Worm (Caenorhabditis elegans): ENCODE data around the gene W04G3.12.

DNA sequence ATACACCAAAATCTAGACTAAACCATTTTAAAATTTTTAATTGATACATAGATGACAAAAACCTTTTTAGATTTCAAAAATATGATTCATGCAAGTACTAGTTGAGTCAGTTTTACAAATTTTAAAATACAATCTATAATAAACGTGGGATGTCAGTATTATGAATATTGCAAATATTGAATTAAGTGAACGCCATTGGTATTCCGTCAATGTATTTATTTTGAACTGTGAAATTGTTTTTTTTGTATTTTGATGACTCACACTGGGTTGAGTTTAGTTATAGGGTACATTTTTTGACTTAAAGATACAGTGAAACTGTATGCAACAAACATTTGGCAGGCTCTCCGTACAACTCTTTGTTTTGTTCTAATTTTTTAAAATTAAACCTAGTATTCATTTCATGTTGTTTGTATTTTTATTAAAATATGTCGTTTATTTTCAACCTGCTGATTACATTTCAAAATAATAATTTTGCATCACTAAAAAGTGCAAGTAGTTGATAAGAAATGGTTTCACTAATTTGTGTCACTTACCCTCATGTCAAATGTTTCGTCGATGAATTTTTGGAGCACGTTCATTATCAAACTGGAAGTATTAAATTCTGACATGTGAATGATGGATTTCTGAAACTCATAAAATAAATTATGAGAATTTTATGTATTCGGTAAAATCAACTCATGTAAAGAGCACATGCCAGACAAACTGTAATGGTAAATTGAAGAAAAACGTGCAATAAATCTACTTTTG lies 28.5 kb upstream of the W04G3.12 start, which contains the start of gene W02H3.1:
- TF ChIP-seq skn-1 (tag; optimal IDR thresholded peaks at IDR 0.05) (no peak), lin-15B (tag; optimal IDR thresholded peaks at IDR 0.05) (no peak), grh-1 (GFP tag; IDR thresholded peaks at IDR 0.05) (no peak), unc-86 (tag; optimal IDR thresholded peaks at IDR 0.05) (no peak), nhr-28 (tag; optimal IDR thresholded peaks at IDR 0.05) (no peak), lin-13 (GFP tag; optimal IDR thresholded peaks at IDR 0.05) (no peak), tbx-2 (tag; optimal IDR thresholded peaks at IDR 0.05) (no peak), nhr-12 (tag; optimal IDR thresholded peaks at IDR 0.05) (no peak), ztf-11 (tag; optimal IDR thresholded peaks at IDR 0.05) (no peak), lin-39 (tag; optimal IDR thresholded peaks at IDR 0.05) (no peak), nhr-11 (tag; optimal IDR thresholded peaks at IDR 0.05) (no peak), jun-1 (tag; optimal IDR thresholded peaks at IDR 0.05) (no peak)

All from whole organism, L1 larva.